Fruit fly (Drosophila melanogaster) whole organism, embryonic: Measurements from ENCODE around the gene CG6927.

Source experiments
- Abd-B ChIP-seq: fragments of 200-800 bp; sonication (Bioruptor generic); optimal IDR thresholded peaks from 2 replicates; lab custom pipeline; 2018; ENCODE audit warnings: missing biosample characterization, mild to moderate bottlenecking, missing genetic modification characterization, moderate library complexity
- Bgb ChIP-seq: fragments of 200-800 bp; sonication (Bioruptor generic); IDR thresholded peaks from 2 replicates; pipeline ENCODE4 v1.3.6; 2022; ENCODE audit warnings: missing biosample characterization, missing genetic modification characterization; ENCODE audit not compliant: partially characterized antibody
- Blimp-1 ChIP-seq: fragments of 200-800 bp; sonication (Bioruptor generic); optimal IDR thresholded peaks from 3 replicates; lab custom pipeline; 2018; ENCODE audit warnings: missing biosample characterization, missing genetic modification characterization, mild to moderate bottlenecking, moderate library complexity, missing genetic modification reagents
- CG10543 ChIP-seq: fragments of 200-800 bp; sonication (Bioruptor generic); optimal IDR thresholded peaks from 3 replicates; lab custom pipeline; 2017; ENCODE audit warnings: missing biosample characterization, mild to moderate bottlenecking, missing genetic modification characterization, moderate library complexity
- CG12299 ChIP-seq: fragments of 200-800 bp; sonication (Bioruptor generic); optimal IDR thresholded peaks from 2 replicates; lab custom pipeline; 2018; ENCODE audit warnings: missing biosample characterization, mild to moderate bottlenecking, missing genetic modification characterization
- CG13624 ChIP-seq: fragments of 200-800 bp; sonication (Bioruptor generic); optimal IDR thresholded peaks from 2 replicates; lab custom pipeline; 2016; ENCODE audit warnings: missing biosample characterization, missing genetic modification characterization
- CG16813 ChIP-seq: fragments of 200-800 bp; sonication (Bioruptor generic); IDR thresholded peaks from 3 replicates; pipeline ENCODE4 v1.3.6; 2022; ENCODE audit warnings: missing biosample characterization, missing genetic modification characterization; ENCODE audit not compliant: partially characterized antibody
- CG17186 ChIP-seq: fragments of 200-800 bp; sonication (Bioruptor generic); optimal IDR thresholded peaks from 3 replicates; lab custom pipeline; 2017; ENCODE audit warnings: missing biosample characterization, missing genetic modification reagents, missing genetic modification characterization
- CG17359 ChIP-seq: fragments of 200-800 bp; sonication (Bioruptor generic); optimal IDR thresholded peaks from 3 replicates; lab custom pipeline; 2018; ENCODE audit warnings: missing biosample characterization, mild to moderate bottlenecking, missing genetic modification characterization, moderate library complexity
- CG17802 ChIP-seq: fragments of 200-800 bp; sonication (Bioruptor generic); optimal IDR thresholded peaks from 2 replicates; lab custom pipeline; 2018; ENCODE audit warnings: missing biosample characterization, mild to moderate bottlenecking, missing genetic modification characterization, moderate library complexity
- CG4360 ChIP-seq: fragments of 200-800 bp; sonication (Bioruptor generic); IDR thresholded peaks from 2 replicates; pipeline ENCODE4 v1.3.6; 2022; ENCODE audit warnings: missing biosample characterization, missing genetic modification characterization
- CG9727 ChIP-seq: fragments of 200-800 bp; sonication (Bioruptor generic); optimal IDR thresholded peaks from 3 replicates; lab custom pipeline; 2017; ENCODE audit warnings: missing biosample characterization, mild to moderate bottlenecking, missing genetic modification characterization
- CoRest ChIP-seq: fragments of 200-800 bp; sonication (Bioruptor generic); optimal IDR thresholded peaks from 3 replicates; lab custom pipeline; 2018; ENCODE audit warnings: missing biosample characterization, mild to moderate bottlenecking, missing genetic modification characterization, moderate library complexity
- D19B ChIP-seq: fragments of 200-800 bp; sonication (Bioruptor generic); optimal IDR thresholded peaks from 2 replicates; lab custom pipeline; 2017; ENCODE audit warnings: missing biosample characterization, mild to moderate bottlenecking, missing genetic modification characterization
- Dip3 ChIP-seq: fragments of 200-800 bp; sonication (Bioruptor generic); optimal IDR thresholded peaks from 3 replicates; lab custom pipeline; 2016; ENCODE audit warnings: missing biosample characterization, missing genetic modification characterization
- Ets65A ChIP-seq: fragments of 200-800 bp; sonication (Bioruptor generic); peaks from one replicate; lab custom pipeline; 2016; ENCODE audit warnings: missing biosample characterization, missing genetic modification characterization
- HLH3B ChIP-seq: fragments of 200-800 bp; sonication (Bioruptor generic); IDR thresholded peaks from 2 replicates; pipeline ENCODE4 v1.3.6; 2022; ENCODE audit warnings: missing biosample characterization, missing genetic modification characterization
- Hey ChIP-seq: fragments of 200-800 bp; sonication (Bioruptor generic); optimal IDR thresholded peaks from 3 replicates; lab custom pipeline; 2018; ENCODE audit warnings: missing biosample characterization, mild to moderate bottlenecking, missing genetic modification characterization
- HmgZ ChIP-seq: fragments of 200-800 bp; sonication (Bioruptor generic); optimal IDR thresholded peaks from 2 replicates; lab custom pipeline; 2018; ENCODE audit warnings: missing biosample characterization, mild to moderate bottlenecking, missing genetic modification characterization
- Meics ChIP-seq: fragments of 200-800 bp; sonication (Bioruptor generic); optimal IDR thresholded peaks from 2 replicates; lab custom pipeline; 2017; ENCODE audit warnings: missing biosample characterization, mild to moderate bottlenecking, missing genetic modification characterization
- Oli ChIP-seq: fragments of 200-800 bp; sonication (Bioruptor generic); optimal IDR thresholded peaks from 2 replicates; lab custom pipeline; 2018; ENCODE audit warnings: missing biosample characterization, mild to moderate bottlenecking, missing genetic modification characterization, moderate library complexity
- Taf1 ChIP-seq: fragments of 200-800 bp; sonication (Bioruptor generic); IDR thresholded peaks from 2 replicates; pipeline ENCODE4 v1.3.6; 2022; ENCODE audit warnings: missing biosample characterization, missing genetic modification characterization
- amos ChIP-seq: fragments of 200-800 bp; sonication (Bioruptor generic); IDR thresholded peaks from 2 replicates; pipeline ENCODE4 v1.3.6; 2022; ENCODE audit warnings: missing biosample characterization, missing genetic modification characterization; ENCODE audit not compliant: partially characterized antibody
- ase ChIP-seq: fragments of 200-800 bp; sonication (Bioruptor generic); IDR thresholded peaks from 3 replicates; pipeline ENCODE4 v1.3.6; 2022; ENCODE audit warnings: missing biosample characterization, missing genetic modification characterization
- ato ChIP-seq: fragments of 200-800 bp; sonication (Bioruptor generic); IDR thresholded peaks from 2 replicates; pipeline ENCODE4 v1.3.6; 2022; ENCODE audit warnings: missing biosample characterization, missing genetic modification characterization; ENCODE audit not compliant: partially characterized antibody
- az2 ChIP-seq: fragments of 200-800 bp; sonication (Bioruptor generic); optimal IDR thresholded peaks from 3 replicates; lab custom pipeline; 2016; ENCODE audit warnings: missing biosample characterization, missing genetic modification characterization
- chinmo ChIP-seq: fragments of 200-800 bp; sonication (Bioruptor generic); IDR thresholded peaks from 4 replicates; pipeline ENCODE4 v1.3.6; 2022; ENCODE audit warnings: missing biosample characterization, missing genetic modification characterization; ENCODE audit not compliant: partially characterized antibody
- crc ChIP-seq: fragments of 200-800 bp; sonication (Bioruptor generic); optimal IDR thresholded peaks from 2 replicates; lab custom pipeline; 2016; ENCODE audit warnings: missing biosample characterization, missing genetic modification characterization
- crp ChIP-seq, 2 experiments: fragments of 200-800 bp; sonication (Bioruptor generic); optimal IDR thresholded peaks; 2 replicates in 1 of 2; 3 replicates in 1 of 2; lab custom pipeline; 2017; ENCODE audit warnings: missing biosample characterization in 2 of 2, missing genetic modification characterization in 2 of 2, mild to moderate bottlenecking in 1 of 2, moderate library complexity in 1 of 2
- dan ChIP-seq: fragments of 200-800 bp; sonication (Bioruptor generic); IDR thresholded peaks from 2 replicates; pipeline ENCODE4 v1.3.6; 2022; ENCODE audit warnings: missing biosample characterization, missing genetic modification characterization
- danr ChIP-seq: fragments of 200-800 bp; sonication (Bioruptor generic); IDR thresholded peaks from 2 replicates; pipeline ENCODE4 v1.3.6; 2022; ENCODE audit warnings: missing biosample characterization, missing genetic modification characterization
- emc ChIP-seq: fragments of 200-800 bp; sonication (Bioruptor generic); optimal IDR thresholded peaks from 2 replicates; lab custom pipeline; 2016; ENCODE audit warnings: missing biosample characterization, missing genetic modification characterization
- ems ChIP-seq: fragments of 200-800 bp; sonication (Bioruptor generic); optimal IDR thresholded peaks from 3 replicates; lab custom pipeline; 2016; ENCODE audit warnings: missing biosample characterization, missing genetic modification characterization
- eve ChIP-seq, 2 experiments: fragments of >200 bp; optimal IDR thresholded peaks; 2 replicates each; lab custom pipeline; 2017; ENCODE audit warnings: missing biosample characterization in 2 of 2, missing genetic modification characterization in 2 of 2
- ewg ChIP-seq: fragments of 200-800 bp; sonication (Bioruptor generic); optimal IDR thresholded peaks from 3 replicates; lab custom pipeline; 2017; ENCODE audit warnings: mild to moderate bottlenecking, missing biosample characterization, missing genetic modification reagents, missing genetic modification characterization
- hb ChIP-seq: fragments of 200-800 bp; sonication (Bioruptor generic); IDR thresholded peaks from 3 replicates; pipeline ENCODE4 v1.3.6; 2022; ENCODE audit warnings: missing biosample characterization, missing genetic modification characterization; ENCODE audit not compliant: partially characterized antibody
- her ChIP-seq: fragments of 200-800 bp; sonication (Bioruptor generic); optimal IDR thresholded peaks from 2 replicates; lab custom pipeline; 2016; ENCODE audit warnings: missing biosample characterization, missing genetic modification characterization
- jing ChIP-seq: fragments of 200-800 bp; sonication (Bioruptor generic); optimal IDR thresholded peaks from 2 replicates; lab custom pipeline; 2018; ENCODE audit warnings: missing biosample characterization, mild to moderate bottlenecking, missing genetic modification characterization
- lmd ChIP-seq: fragments of 200-800 bp; sonication (Bioruptor generic); IDR thresholded peaks from 2 replicates; pipeline ENCODE4 v1.3.6; 2022; ENCODE audit warnings: missing biosample characterization, missing genetic modification characterization
- pfk ChIP-seq: fragments of 200-800 bp; sonication (Bioruptor generic); optimal IDR thresholded peaks from 2 replicates; lab custom pipeline; 2018; ENCODE audit warnings: missing biosample characterization, mild to moderate bottlenecking, missing genetic modification characterization, moderate library complexity
- repo ChIP-seq: fragments of 200-800 bp; sonication (Bioruptor generic); optimal IDR thresholded peaks from 2 replicates; lab custom pipeline; 2016; ENCODE audit warnings: missing biosample characterization, missing genetic modification characterization
- sd ChIP-seq: fragments of 200-800 bp; sonication (Bioruptor generic); optimal IDR thresholded peaks from 3 replicates; lab custom pipeline; 2018; ENCODE audit warnings: missing biosample characterization, mild to moderate bottlenecking, missing genetic modification characterization, moderate library complexity
- sqz ChIP-seq: fragments of 200-800 bp; sonication (Bioruptor generic); optimal IDR thresholded peaks from 3 replicates; lab custom pipeline; 2018; ENCODE audit warnings: missing biosample characterization, mild to moderate bottlenecking, missing genetic modification characterization
- tin ChIP-seq: fragments of 200-800 bp; sonication (Bioruptor generic); optimal IDR thresholded peaks from 3 replicates; lab custom pipeline; 2016; ENCODE audit warnings: missing biosample characterization, missing genetic modification characterization
- ttk ChIP-seq: fragments of 200-800 bp; sonication (Bioruptor generic); IDR thresholded peaks from 2 replicates; pipeline ENCODE4 v2.1.2; 2022; ENCODE audit warnings: missing biosample characterization, missing genetic modification characterization
- tup ChIP-seq: fragments of 200-800 bp; sonication (Bioruptor generic); optimal IDR thresholded peaks from 2 replicates; lab custom pipeline; 2016; ENCODE audit warnings: missing biosample characterization, mild to moderate bottlenecking, missing genetic modification characterization, moderate library complexity
- tx ChIP-seq: fragments of 200-800 bp; sonication (Bioruptor generic); optimal IDR thresholded peaks from 2 replicates; lab custom pipeline; 2016; ENCODE audit warnings: missing biosample characterization, missing genetic modification characterization
- usp ChIP-seq: fragments of >200 bp; optimal IDR thresholded peaks from 2 replicates; lab custom pipeline; 2017; ENCODE audit warnings: missing biosample characterization, missing genetic modification characterization
- vnd ChIP-seq: fragments of 200-800 bp; sonication (Bioruptor generic); IDR thresholded peaks from 3 replicates; pipeline ENCODE4 v1.3.6; 2022; ENCODE audit warnings: missing biosample characterization, missing genetic modification characterization; ENCODE audit not compliant: partially characterized antibody

CG6927 gene

DNA sequence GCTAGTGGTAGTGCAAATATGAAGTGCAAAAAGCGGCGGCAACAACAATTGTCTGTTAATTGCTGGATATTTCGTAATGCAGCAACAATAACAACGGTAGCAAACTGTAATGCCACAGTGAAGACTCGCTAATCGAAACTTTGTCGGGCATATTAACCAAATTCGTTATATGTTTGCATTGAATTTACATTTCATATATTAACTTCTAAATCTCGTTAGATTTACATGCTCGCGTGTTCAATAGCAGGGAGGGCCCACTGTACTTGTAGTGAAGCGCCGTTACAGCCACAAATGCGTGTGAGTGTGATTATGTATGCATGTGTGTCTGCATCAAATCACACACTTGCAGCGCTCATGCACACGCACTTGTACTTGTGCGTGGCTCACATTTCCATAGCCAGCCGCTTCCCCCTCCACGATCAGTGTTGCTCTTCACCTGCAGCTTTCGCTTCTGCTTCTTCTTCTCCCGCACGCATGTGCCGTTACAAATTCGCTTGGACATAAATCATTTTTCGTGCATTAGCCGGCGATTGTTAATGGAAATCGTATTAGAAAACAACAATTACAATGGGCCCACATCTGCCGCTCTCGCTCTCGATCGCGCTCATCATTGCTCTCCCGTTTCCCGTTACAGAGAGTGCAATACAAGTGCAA is 33.2 kb downstream of the CG6927 start (continued):
- TF ChIP-seq Taf1 (GFP tag; lab: Robert Waterston, UW) (peak; percentile 48; the same call in 1 of the 2 replicates), az2 (GFP tag; lab: Kevin White, UChicago) (peak; percentile 96), CG4360 (GFP tag; lab: Robert Waterston, UW) (peak; percentile 87), hb (no peak), danr (GFP tag; lab: Robert Waterston, UW) (peak; percentile 91), vnd (GFP tag; lab: Robert Waterston, UW) (no peak), ewg (peak; percentile 88), eve (GFP tag; optimal IDR thresholded peaks at IDR 0.05; lab: Kevin White, UChicago) (peak; percentile 64 to 98), CG17802 (tag; lab: Kevin White, UChicago) (peak; percentile 87), pfk (GFP tag; lab: Kevin White, UChicago) (peak; percentile 1), HmgZ (tag; lab: Kevin White, UChicago) (peak; percentile 92), emc (peak; percentile 78), CoRest (tag; lab: Kevin White, UChicago) (peak; percentile 95), CG16813 (no peak), ttk (GFP tag; lab: Robert Waterston, UW) (peak; percentile 97), jing (GFP tag; lab: Kevin White, UChicago) (peak; percentile 96), CG17186 (peak; percentile 90), crp (GFP tag; optimal IDR thresholded peaks at IDR 0.05; lab: Kevin White, UChicago) (peak; percentile 4 to 62), CG17359 (peak; percentile 98), CG9727 (GFP tag; lab: Kevin White, UChicago) (peak; percentile 93), her (GFP tag; lab: Kevin White, UChicago) (peak; percentile 84), usp (GFP tag; lab: Kevin White, UChicago) (no peak), repo (peak; percentile 93), HLH3B (GFP tag; lab: Robert Waterston, UW) (peak; percentile 97), Dip3 (GFP tag; lab: Kevin White, UChicago) (peak; percentile 84), CG13624 (GFP tag; lab: Kevin White, UChicago) (peak; percentile 86), D19B (peak; percentile 64), ase (peak; percentile 96), tup (GFP tag; lab: Kevin White, UChicago) (peak; percentile 87), ato (GFP tag; lab: Robert Waterston, UW) (no peak), Blimp-1 (GFP tag; lab: Kevin White, UChicago) (peak; percentile 92), CG10543 (peak; percentile 66), chinmo (GFP tag; lab: Robert Waterston, UW) (no peak), sqz (peak; percentile 78), amos (no peak), Bgb (GFP tag; lab: Robert Waterston, UW) (0 out of 2 replicates have a peak, but pooled peaks have one; percentile 8), Oli (tag; lab: Kevin White, UChicago) (peak; percentile 96), Meics (peak; percentile 86), lmd (GFP tag; lab: Robert Waterston, UW) (peak; percentile 96), Hey (tag; lab: Kevin White, UChicago) (peak; percentile 75), tx (GFP tag; lab: Kevin White, UChicago) (peak; percentile 90), sd (tag; lab: Kevin White, UChicago) (peak; percentile 60), Abd-B (GFP tag; lab: Kevin White, UChicago) (peak; percentile 93), tin (GFP tag; lab: Kevin White, UChicago) (peak; percentile 98), ems (GFP tag; lab: Kevin White, UChicago) (peak; percentile 94), dan (GFP tag; lab: Robert Waterston, UW) (peak; percentile 94), Ets65A (GFP tag; lab: Kevin White, UChicago) (peak; percentile 99), CG12299 (tag; lab: Kevin White, UChicago) (peak; percentile 84), crc (GFP tag; lab: Kevin White, UChicago) (peak; percentile 86)
